Worm (Caenorhabditis elegans): ENCODE measurements around the gene T21D12.12.

Gene T21D12.12

ce11 chrIV:255379-255857 is 10.8 kb upstream of the T21D12.12 start, which contains the start of gene rcat-1 (continued):
- no peak for TF ChIP-seq let-607 (tag; optimal IDR thresholded peaks at IDR 0.05)
- peak; percentile 47 for TF ChIP-seq unc-62 (GFP tag; optimal IDR thresholded peaks at IDR 0.05)
- no peak for TF ChIP-seq hrde-1 (tag; optimal IDR thresholded peaks at IDR 0.05; ENCODE audit: borderline replicate concordance)
- TF ChIP-seq ceh-91 (GFP tag; IDR thresholded peaks at IDR 0.05) = 0 out of 2 replicates have a peak, but pooled peaks have one; percentile 44

ce11 chrIV:257095-257494 is 9.2 kb upstream of the T21D12.12 start, which contains the start of gene R02D3.8:
TSS of gene R02D3.8 (minus strand) at chrIV:257203.
- no peak for TF ChIP-seq ceh-27 (GFP tag; optimal IDR thresholded peaks at IDR 0.05)
- TF ChIP-seq mcd-1 (GFP tag; IDR thresholded peaks at IDR 0.05) = 0 out of 2 replicates have a peak, but pooled peaks have one; percentile 39
- peak; percentile 17 for TF ChIP-seq attf-5 (GFP tag; optimal IDR thresholded peaks at IDR 0.05)
- TF ChIP-seq K12H6.12 (tag; optimal IDR thresholded peaks at IDR 0.05) = no peak
- TF ChIP-seq atf-7 (tag; optimal IDR thresholded peaks at IDR 0.05) = no peak
- TF ChIP-seq rcor-1 (GFP tag; IDR thresholded peaks at IDR 0.05) = no peak
- TF ChIP-seq cebp-1 (GFP tag; IDR thresholded peaks at IDR 0.05) = no peak
- TF ChIP-seq cebp-1 (tag; optimal IDR thresholded peaks at IDR 0.05) = peak; percentile 56
- TF ChIP-seq ZK185.1 (tag; optimal IDR thresholded peaks at IDR 0.05; ENCODE audit: poor library complexity, severe bottlenecking) = peak; percentile 33
- TF ChIP-seq ets-4 (GFP tag; optimal IDR thresholded peaks at IDR 0.05) = no peak
- no peak for TF ChIP-seq F10E7.11 (tag; optimal IDR thresholded peaks at IDR 0.05)

- no peak for TF ChIP-seq ceh-100 (GFP tag; IDR thresholded peaks at IDR 0.05)
- TF ChIP-seq zfh-2 (GFP tag; conservative IDR thresholded peaks at IDR 0.05) = peak; percentile 56
Observed at ce11 chrIV:258362-258761, 7.9 kb upstream of the T21D12.12 start.

- no peak for TF ChIP-seq aptf-2 (GFP tag; conservative IDR thresholded peaks at IDR 0.05)
- no peak for TF ChIP-seq rcor-1 (GFP tag; IDR thresholded peaks at IDR 0.05)
- no peak for TF ChIP-seq F49E8.2 (tag; optimal IDR thresholded peaks at IDR 0.05; ENCODE audit: insufficient read depth)
- no peak for TF ChIP-seq lin-26 (GFP tag; IDR thresholded peaks at IDR 0.05)
- no peak for TF ChIP-seq unc-130 (GFP tag; optimal IDR thresholded peaks at IDR 0.05)
- TF ChIP-seq zim-3 (tag; optimal IDR thresholded peaks at IDR 0.05) = no peak
- no peak for TF ChIP-seq hlh-12 (tag; optimal IDR thresholded peaks at IDR 0.05)
- no peak for TF ChIP-seq let-526 (GFP tag; IDR thresholded peaks at IDR 0.05)
- TF ChIP-seq F57A8.1 (GFP tag; optimal IDR thresholded peaks at IDR 0.05) = no peak
- no peak for TF ChIP-seq lin-40 (tag; optimal IDR thresholded peaks at IDR 0.05)
- no peak for TF ChIP-seq snpc-1.3 (tag; optimal IDR thresholded peaks at IDR 0.05; ENCODE audit: insufficient read depth)
- no peak for TF ChIP-seq C17E4.6 (GFP tag; IDR thresholded peaks at IDR 0.05)
- no peak for TF ChIP-seq K11D2.4 (GFP tag; IDR thresholded peaks at IDR 0.05)
- TF ChIP-seq cebp-2 (GFP tag; IDR thresholded peaks at IDR 0.05) = no peak
- TF ChIP-seq nfya-2 (GFP tag; IDR thresholded peaks at IDR 0.05) = no peak
- TF ChIP-seq lsy-27 (tag; optimal IDR thresholded peaks at IDR 0.05; ENCODE audit: borderline replicate concordance, insufficient read depth) = no peak
- no peak for TF ChIP-seq Y95B8A.8 (GFP tag; IDR thresholded peaks at IDR 0.05)
- TF ChIP-seq mcd-1 (GFP tag; IDR thresholded peaks at IDR 0.05) = no peak
- TF ChIP-seq K12H6.12 (tag; optimal IDR thresholded peaks at IDR 0.05) = no peak
- no peak for TF ChIP-seq ZK185.1 (tag; optimal IDR thresholded peaks at IDR 0.05; ENCODE audit: poor library complexity, severe bottlenecking)
Observed at ce11 chrIV:259142-259541, 7.1 kb upstream of the T21D12.12 start, which contains the start of gene dpy-9. TSS of gene dpy-9 (minus strand) at chrIV:259204.
